Fruit fly (Drosophila melanogaster) whole organism, adult: Measurements from ENCODE around the gene Dpy-30L1.

Source experiments
- CG11617 ChIP-seq: fragments of 200-800 bp; sonication (Bioruptor generic); optimal IDR thresholded peaks from 2 replicates; lab custom pipeline; 2017; ENCODE audit warnings: mild to moderate bottlenecking, missing biosample characterization, missing genetic modification reagents, missing genetic modification characterization
- CG12768 ChIP-seq: fragments of 200-800 bp; sonication (Bioruptor generic); optimal IDR thresholded peaks from 2 replicates; lab custom pipeline; 2017; ENCODE audit warnings: missing biosample characterization, missing genetic modification characterization, mild to moderate bottlenecking, moderate library complexity, missing genetic modification reagents
- CG14711 ChIP-seq: fragments of 200-800 bp; sonication (Bioruptor generic); optimal IDR thresholded peaks from 2 replicates; lab custom pipeline; 2018; ENCODE audit warnings: missing biosample characterization, mild to moderate bottlenecking, missing genetic modification characterization, moderate library complexity
- CG1620 ChIP-seq: fragments of 200-800 bp; sonication (Bioruptor generic); optimal IDR thresholded peaks from 2 replicates; lab custom pipeline; 2016; ENCODE audit warnings: missing biosample characterization, missing genetic modification characterization
- CG33017 ChIP-seq: fragments of 200-800 bp; sonication (Bioruptor generic); optimal IDR thresholded peaks from 2 replicates; lab custom pipeline; 2018; ENCODE audit warnings: missing biosample characterization, mild to moderate bottlenecking, missing genetic modification characterization, moderate library complexity
- CG5204 ChIP-seq: fragments of 200-800 bp; sonication (Bioruptor generic); optimal IDR thresholded peaks from 2 replicates; lab custom pipeline; 2016; ENCODE audit warnings: missing biosample characterization, missing genetic modification characterization
- CG7045 ChIP-seq: fragments of 200-800 bp; sonication (Bioruptor generic); optimal IDR thresholded peaks from 2 replicates; lab custom pipeline; 2017; ENCODE audit warnings: missing biosample characterization, mild to moderate bottlenecking, missing genetic modification characterization
- CG7101 ChIP-seq: fragments of 200-800 bp; sonication (Bioruptor generic); optimal IDR thresholded peaks from 2 replicates; lab custom pipeline; 2018; ENCODE audit warnings: missing biosample characterization, mild to moderate bottlenecking, missing genetic modification characterization, moderate library complexity
- Clk ChIP-seq: fragments of 200-800 bp; sonication (Bioruptor generic); optimal IDR thresholded peaks from 2 replicates; lab custom pipeline; 2017; ENCODE audit warnings: missing biosample characterization, missing genetic modification characterization
- Crg-1 ChIP-seq: fragments of 200-800 bp; sonication (Bioruptor generic); optimal IDR thresholded peaks from 2 replicates; lab custom pipeline; 2016; ENCODE audit warnings: missing biosample characterization, missing genetic modification characterization
- Hr96 ChIP-seq: fragments of 200-800 bp; sonication (Bioruptor generic); optimal IDR thresholded peaks from 2 replicates; lab custom pipeline; 2016; ENCODE audit warnings: missing biosample characterization, missing genetic modification characterization
- Mnt ChIP-seq: fragments of 200-800 bp; sonication (Bioruptor generic); optimal IDR thresholded peaks from 2 replicates; lab custom pipeline; 2016; ENCODE audit warnings: missing biosample characterization, mild to moderate bottlenecking, missing genetic modification characterization
- bab1 ChIP-seq: fragments of 200-800 bp; sonication (Bioruptor generic); optimal IDR thresholded peaks from 3 replicates; lab custom pipeline; 2019; ENCODE audit warnings: missing biosample characterization, mild to moderate bottlenecking, missing genetic modification characterization, moderate library complexity
- cic ChIP-seq: fragments of 200-800 bp; sonication (Bioruptor generic); optimal IDR thresholded peaks from 2 replicates; lab custom pipeline; 2017; ENCODE audit warnings: missing biosample characterization, mild to moderate bottlenecking, missing genetic modification characterization, moderate library complexity
- cnc ChIP-seq, 2 experiments: fragments of >200 bp; optimal IDR thresholded peaks; 2 replicates each; lab custom pipeline; 2017
- kay ChIP-seq: fragments of 200-800 bp; sonication (Bioruptor generic); peaks from one replicate; lab custom pipeline; 2016; ENCODE audit warnings: missing biosample characterization, missing genetic modification characterization, borderline replicate concordance
- ovo ChIP-seq: fragments of 200-800 bp; sonication (Bioruptor generic); optimal IDR thresholded peaks from 2 replicates; lab custom pipeline; 2016; ENCODE audit warnings: missing biosample characterization, missing genetic modification characterization
- pad ChIP-seq: fragments of 200-800 bp; sonication (Bioruptor generic); optimal IDR thresholded peaks from 3 replicates; lab custom pipeline; 2017; ENCODE audit warnings: missing biosample characterization, missing genetic modification characterization, mild to moderate bottlenecking, moderate library complexity, missing genetic modification reagents
- tj ChIP-seq: fragments of 200-800 bp; sonication (Bioruptor generic); optimal IDR thresholded peaks from 3 replicates; lab custom pipeline; 2017; ENCODE audit warnings: missing biosample characterization, mild to moderate bottlenecking, missing genetic modification characterization, moderate library complexity
- toe ChIP-seq: fragments of 200-800 bp; sonication (Bioruptor generic); optimal IDR thresholded peaks from 2 replicates; lab custom pipeline; 2016; ENCODE audit warnings: missing biosample characterization, missing genetic modification characterization

The Dpy-30L1 gene

dm6 chr2L:10754599-10754998 lies 22.1 kb downstream of the Dpy-30L1 start:
- TF ChIP-seq kay (GFP tag; lab: Kevin White, UChicago) (no peak), CG1620 (no peak), Mnt (GFP tag; lab: Kevin White, UChicago) (no peak)

DNA sequence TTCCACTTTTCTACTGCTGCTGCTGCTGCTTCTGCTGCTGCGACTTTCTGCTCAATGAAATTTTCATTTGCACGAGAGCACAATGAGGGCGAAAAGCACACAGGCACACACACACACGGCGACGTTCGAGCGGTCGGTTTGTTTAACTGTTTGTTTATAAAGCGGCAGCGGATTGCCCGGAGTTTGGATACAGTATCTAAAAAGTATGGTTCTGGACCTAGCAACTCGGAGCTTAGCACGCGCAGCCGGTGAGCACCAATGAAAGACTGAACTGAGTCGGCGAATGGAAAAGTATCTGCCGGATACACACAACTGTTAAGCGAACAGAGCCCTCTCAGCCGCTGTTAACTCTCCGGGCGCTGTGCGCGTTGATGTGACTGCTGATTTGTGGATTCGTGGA lies 23.6 kb downstream of the Dpy-30L1 start, which contains the start of gene CG17124:
TSS of gene CG17124 (minus strand) at position 277 of the 400 bp plus-strand sequence.
- TF ChIP-seq bab1 (GFP tag; lab: Kevin White, UChicago) = peak; percentile 26
- peak; percentile 63 for TF ChIP-seq Mnt (GFP tag; lab: Kevin White, UChicago)
- peak; percentile 38 for TF ChIP-seq Hr96
- TF ChIP-seq tj (GFP tag; lab: Kevin White, UChicago) = peak; percentile 38
- no peak for TF ChIP-seq cnc (optimal IDR thresholded peaks at IDR 0.05; lab: Kevin White, UChicago)
- TF ChIP-seq CG14711 (tag; lab: Kevin White, UChicago) = no peak
- TF ChIP-seq Clk (GFP tag; lab: Kevin White, UChicago) = no peak
- no peak for TF ChIP-seq toe (GFP tag; lab: Kevin White, UChicago)
- TF ChIP-seq CG11617 (GFP tag; lab: Kevin White, UChicago) = peak; percentile 7
- TF ChIP-seq CG5204 (GFP tag; lab: Kevin White, UChicago) = no peak
- TF ChIP-seq CG7045 (GFP tag; lab: Kevin White, UChicago) = peak; percentile 23
- no peak for TF ChIP-seq CG1620
- TF ChIP-seq pad = no peak
- peak; percentile 66 for TF ChIP-seq CG33017 (tag; lab: Kevin White, UChicago)
- peak; percentile 75 for TF ChIP-seq CG12768 (GFP tag; lab: Kevin White, UChicago)
- TF ChIP-seq CG7101 = peak; percentile 48
- peak; percentile 50 for TF ChIP-seq cic (GFP tag; lab: Kevin White, UChicago)

DNA sequence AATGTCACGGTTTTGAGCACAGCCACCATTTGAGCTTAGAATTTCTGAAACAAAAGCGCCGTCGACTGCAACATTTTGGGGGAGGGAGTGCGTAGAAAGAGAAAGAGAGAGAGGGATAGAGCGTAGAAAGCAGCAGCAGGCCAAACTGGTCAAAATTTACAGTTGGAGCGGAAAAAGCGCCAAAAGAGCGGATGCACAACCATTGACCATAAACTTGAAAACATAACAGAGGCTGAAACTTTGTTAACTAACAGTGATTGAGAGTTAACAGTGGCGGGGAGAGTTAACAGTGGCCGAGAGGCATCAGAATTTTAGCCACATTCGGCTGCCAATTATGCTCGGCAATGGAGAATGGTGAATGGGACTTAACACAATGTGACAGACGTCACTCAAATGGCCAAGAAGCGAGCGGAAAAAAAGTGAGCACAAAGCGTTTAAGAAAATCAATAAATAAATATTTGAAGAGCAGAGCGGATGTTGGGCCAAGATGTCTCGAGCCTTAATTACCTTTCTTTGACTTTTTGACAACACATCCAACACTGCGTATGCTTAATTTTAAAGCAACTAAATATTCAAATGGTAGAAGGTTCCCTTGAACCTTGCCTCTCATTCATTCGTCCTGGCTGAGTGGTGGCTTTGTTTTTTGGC lies 24.7 kb downstream of the Dpy-30L1 start:
- TF ChIP-seq CG5204 (GFP tag; lab: Kevin White, UChicago) = no peak
- no peak for TF ChIP-seq cic (GFP tag; lab: Kevin White, UChicago)
- TF ChIP-seq pad = no peak
- no peak for TF ChIP-seq Crg-1 (GFP tag; lab: Kevin White, UChicago)
- TF ChIP-seq tj (GFP tag; lab: Kevin White, UChicago) = no peak
- no peak for TF ChIP-seq Mnt (GFP tag; lab: Kevin White, UChicago)
- no peak for TF ChIP-seq CG7101
- no peak for TF ChIP-seq CG11617 (GFP tag; lab: Kevin White, UChicago)
- TF ChIP-seq Clk (GFP tag; lab: Kevin White, UChicago) = no peak

DNA sequence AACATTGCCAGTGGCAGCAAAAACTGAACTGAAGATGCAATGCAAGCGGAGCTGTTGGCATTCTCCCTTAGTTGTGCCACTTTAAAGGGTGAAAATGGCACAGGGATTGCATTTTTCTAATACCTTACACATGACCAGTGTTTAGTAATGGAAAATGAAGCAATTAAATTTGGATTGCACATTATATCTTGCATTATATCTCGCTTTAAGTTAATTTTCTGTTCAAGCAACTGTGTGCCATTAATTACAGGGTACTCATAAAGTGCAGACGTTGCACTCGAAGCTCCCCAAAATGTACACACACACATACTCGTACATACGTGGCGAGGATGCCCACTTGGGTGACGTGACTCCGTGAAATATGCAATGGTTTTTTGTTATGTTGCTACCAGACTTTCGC lies 27.2 kb downstream of the Dpy-30L1 start:
- TF ChIP-seq CG14711 (tag; lab: Kevin White, UChicago) (no peak), Hr96 (no peak), Crg-1 (GFP tag; lab: Kevin White, UChicago) (no peak)

- TF ChIP-seq Clk (GFP tag; lab: Kevin White, UChicago) (no peak), cic (GFP tag; lab: Kevin White, UChicago) (no peak), CG1620 (no peak), Mnt (GFP tag; lab: Kevin White, UChicago) (no peak), CG12768 (GFP tag; lab: Kevin White, UChicago) (peak; percentile 10), CG14711 (tag; lab: Kevin White, UChicago) (no peak), CG7045 (GFP tag; lab: Kevin White, UChicago) (no peak), CG5204 (GFP tag; lab: Kevin White, UChicago) (no peak), CG33017 (tag; lab: Kevin White, UChicago) (peak; percentile 44), tj (GFP tag; lab: Kevin White, UChicago) (peak; percentile 8)
Measured at dm6 chr2L:10760422-10761166, 28.1 kb downstream of the Dpy-30L1 start, which contains the start of gene CG6495. CG6495 (plus strand) TSS chr2L:10761116.

DNA sequence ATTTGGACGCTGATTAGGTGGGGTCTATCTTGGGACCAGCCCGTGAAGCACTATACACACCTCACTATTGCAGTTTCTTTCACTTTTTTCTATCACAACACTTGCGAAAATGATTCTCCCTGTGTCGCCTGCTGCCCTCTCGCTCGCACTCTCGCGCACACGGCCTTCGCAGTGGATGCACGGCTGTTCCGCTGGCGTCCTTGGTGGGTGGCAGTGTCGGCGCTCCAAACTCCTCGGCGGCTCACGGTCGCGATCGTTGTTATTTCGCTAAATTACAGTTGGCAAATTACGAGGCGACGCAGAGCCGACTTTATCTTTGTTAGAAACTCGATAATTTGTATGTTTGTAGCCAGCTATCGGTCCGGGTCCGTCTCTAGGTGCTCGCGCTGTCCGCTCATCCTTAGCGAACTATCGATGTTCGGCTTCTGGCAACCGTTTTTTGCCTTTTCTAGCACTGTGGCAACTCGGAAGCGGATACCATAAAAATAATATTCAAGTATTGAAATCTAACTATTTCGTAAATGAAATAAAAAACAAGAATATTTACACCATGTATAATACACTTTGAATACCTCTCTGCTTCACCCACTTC lies 35.2 kb downstream of the Dpy-30L1 start, which contains the start of gene Ubc2:
TSS of gene Ubc2 (minus strand) at position 410 of the 592 bp plus-strand sequence.
- TF ChIP-seq kay (GFP tag; lab: Kevin White, UChicago) (no peak), CG11617 (GFP tag; lab: Kevin White, UChicago) (no peak), Clk (GFP tag; lab: Kevin White, UChicago) (no peak), Hr96 (peak; percentile 21), bab1 (GFP tag; lab: Kevin White, UChicago) (peak; percentile 59), cic (GFP tag; lab: Kevin White, UChicago) (no peak), CG7045 (GFP tag; lab: Kevin White, UChicago) (no peak), CG33017 (tag; lab: Kevin White, UChicago) (peak; percentile 3), CG7101 (no peak), pad (no peak), Crg-1 (GFP tag; lab: Kevin White, UChicago) (no peak), Mnt (GFP tag; lab: Kevin White, UChicago) (peak; percentile 47), ovo (no peak), CG12768 (GFP tag; lab: Kevin White, UChicago) (no peak), CG1620 (peak; percentile 24), CG14711 (tag; lab: Kevin White, UChicago) (peak; percentile 32), cnc (optimal IDR thresholded peaks at IDR 0.05; lab: Kevin White, UChicago) (no peak), tj (GFP tag; lab: Kevin White, UChicago) (no peak), CG5204 (GFP tag; lab: Kevin White, UChicago) (no peak), toe (GFP tag; lab: Kevin White, UChicago) (no peak)
